Worm (Caenorhabditis elegans) whole organism, late embryonic: ENCODE data around the gene flp-18.

Experiments used
- C08G9.2 ChIP-seq: sonication (generic microtip); optimal IDR thresholded peaks from 2 replicates; lab custom pipeline; 2016; ENCODE audit warnings: mild to moderate bottlenecking, missing genetic modification characterization, moderate library complexity, missing compliant biosample characterization
- C38D4.7 ChIP-seq: fragments of 200-800 bp; sonication (Bioruptor generic); optimal IDR thresholded peaks from 2 replicates; lab custom pipeline; 2018; ENCODE audit warnings: mild to moderate bottlenecking, missing genetic modification characterization, moderate library complexity, missing compliant biosample characterization
- F13H6.1 ChIP-seq: sonication (generic microtip); optimal IDR thresholded peaks from 2 replicates; lab custom pipeline; 2016; ENCODE audit warnings: missing genetic modification characterization, missing compliant biosample characterization
- K02D7.2 ChIP-seq: sonication (generic microtip); optimal IDR thresholded peaks from 2 replicates; lab custom pipeline; 2017; ENCODE audit warnings: mild to moderate bottlenecking, missing genetic modification characterization, missing compliant biosample characterization
- K09A11.1 ChIP-seq: sonication (generic microtip); optimal IDR thresholded peaks from 2 replicates; lab custom pipeline; 2017; ENCODE audit warnings: antibody characterized with exemption, mild to moderate bottlenecking, missing genetic modification characterization, missing compliant biosample characterization; ENCODE audit not compliant: insufficient read depth
- Y22D7AL.16 ChIP-seq: sonication (generic microtip); optimal IDR thresholded peaks from 2 replicates; lab custom pipeline; 2016; ENCODE audit warnings: missing genetic modification characterization, missing compliant biosample characterization
- ceh-18 ChIP-seq: sonication (generic microtip); optimal IDR thresholded peaks from 2 replicates; lab custom pipeline; 2016; ENCODE audit warnings: missing genetic modification characterization, missing compliant biosample characterization
- ceh-2 ChIP-seq: sonication (generic microtip); optimal IDR thresholded peaks from 2 replicates; lab custom pipeline; 2016; ENCODE audit warnings: missing genotype, missing genetic modification characterization, missing compliant biosample characterization
- ceh-24 ChIP-seq: sonication (generic microtip); optimal IDR thresholded peaks from 2 replicates; lab custom pipeline; 2016; ENCODE audit warnings: mild to moderate bottlenecking, missing genetic modification characterization, missing compliant biosample characterization
- ceh-30 ChIP-seq: fragments of 150-350 bp; optimal IDR thresholded peaks from 2 replicates; lab custom pipeline; 2014; ENCODE audit warnings: missing biosample characterization, missing genetic modification characterization
- ceh-45 ChIP-seq: fragments of 200-800 bp; sonication (Bioruptor generic); IDR thresholded peaks from 2 replicates; pipeline ENCODE4 v1.3.6; 2022; ENCODE audit warnings: missing genetic modification reagents, missing genetic modification characterization, missing compliant biosample characterization
- ceh-48 ChIP-seq: sonication (generic microtip); optimal IDR thresholded peaks from 2 replicates; lab custom pipeline; 2016; ENCODE audit warnings: missing genetic modification characterization, inconsistent platforms, missing compliant biosample characterization
- ceh-9 ChIP-seq: sonication (generic microtip); optimal IDR thresholded peaks from 2 replicates; lab custom pipeline; 2016; ENCODE audit warnings: mild to moderate bottlenecking, missing genetic modification characterization, inconsistent platforms, missing compliant biosample characterization
- elt-2 ChIP-seq: sonication (generic microtip); optimal IDR thresholded peaks from 2 replicates; lab custom pipeline; 2016; ENCODE audit warnings: missing genetic modification reagents, missing genetic modification characterization, missing compliant biosample characterization
- fkh-10 ChIP-seq: fragments of 150-350 bp; optimal IDR thresholded peaks from 2 replicates; lab custom pipeline; 2014; ENCODE audit warnings: missing biosample characterization, missing genetic modification reagents, missing genetic modification characterization
- fkh-6 ChIP-seq: sonication (generic microtip); optimal IDR thresholded peaks from 2 replicates; lab custom pipeline; 2016; ENCODE audit warnings: missing genetic modification characterization, missing compliant biosample characterization
- hlh-6 ChIP-seq: sonication (generic microtip); optimal IDR thresholded peaks from 2 replicates; lab custom pipeline; 2016; ENCODE audit warnings: missing genotype, missing genetic modification characterization, missing compliant biosample characterization
- lin-11 ChIP-seq: fragments of 200-800 bp; sonication (Bioruptor generic); optimal IDR thresholded peaks from 2 replicates; lab custom pipeline; 2018; ENCODE audit warnings: mild to moderate bottlenecking, missing genetic modification characterization, missing compliant biosample characterization
- nhr-11 ChIP-seq: fragments of 150-350 bp; optimal IDR thresholded peaks from 2 replicates; lab custom pipeline; 2014; ENCODE audit warnings: missing biosample characterization, missing genetic modification characterization
- npax-4 ChIP-seq: sonication (generic microtip); optimal IDR thresholded peaks from 2 replicates; lab custom pipeline; 2016; ENCODE audit warnings: missing genetic modification characterization, missing compliant biosample characterization
- odd-2 ChIP-seq: sonication (generic microtip); optimal IDR thresholded peaks from 2 replicates; lab custom pipeline; 2017; ENCODE audit warnings: antibody characterized with exemption, mild to moderate bottlenecking, missing genetic modification characterization, missing compliant biosample characterization
- pat-9 ChIP-seq: fragments of 200-800 bp; sonication (Bioruptor generic); optimal IDR thresholded peaks from 2 replicates; lab custom pipeline; 2018; ENCODE audit warnings: mild to moderate bottlenecking, missing genetic modification characterization, moderate library complexity, missing compliant biosample characterization
- pax-1 ChIP-seq: fragments of 150-350 bp; optimal IDR thresholded peaks from 2 replicates; lab custom pipeline; 2014; ENCODE audit warnings: missing biosample characterization, missing genetic modification characterization
- pqm-1 ChIP-seq: sonication (generic microtip); optimal IDR thresholded peaks from 2 replicates; lab custom pipeline; 2016; ENCODE audit warnings: missing genetic modification characterization, missing compliant biosample characterization
- ref-2 ChIP-seq: sonication (generic microtip); optimal IDR thresholded peaks from 2 replicates; lab custom pipeline; 2016; ENCODE audit warnings: missing genetic modification characterization, missing compliant biosample characterization
- unc-86 ChIP-seq: sonication (generic microtip); optimal IDR thresholded peaks from 2 replicates; lab custom pipeline; 2016; ENCODE audit warnings: missing genetic modification characterization, missing compliant biosample characterization
- zip-5 ChIP-seq: sonication (generic microtip); optimal IDR thresholded peaks from 2 replicates; lab custom pipeline; 2016; ENCODE audit warnings: missing genetic modification characterization, missing compliant biosample characterization

flp-18 gene

ce11 chrX:2970804-2971395, 47.5 kb downstream of the flp-18 start:
- no peak for TF ChIP-seq ceh-45 (GFP tag; lab: Robert Waterston, UW)

DNA sequence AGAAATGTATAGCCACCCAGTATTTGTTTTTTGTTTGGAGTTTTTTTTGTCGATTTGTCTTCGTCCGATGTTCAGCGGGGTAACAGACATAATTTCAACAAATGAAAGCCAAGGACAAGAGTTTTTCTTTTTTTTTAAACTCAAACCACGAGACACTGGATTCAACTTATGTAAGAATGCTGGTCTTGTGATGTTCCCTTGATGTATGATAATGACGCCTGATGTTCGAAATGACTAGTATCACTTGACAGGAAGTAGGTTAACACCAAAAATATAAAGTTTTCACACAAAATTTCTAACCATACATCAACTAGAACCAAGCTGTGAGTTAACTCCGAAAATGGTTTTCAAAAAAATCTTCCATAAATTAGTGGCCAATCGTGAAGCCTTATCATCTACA, 48.1 kb downstream of the flp-18 start:
- TF ChIP-seq zip-5 (tag; lab: Kevin White, UChicago) (no peak), elt-2 (tag; lab: Kevin White, UChicago) (no peak), nhr-11 (tag; lab: Kevin White, UChicago) (no peak), ceh-2 (tag; lab: Kevin White, UChicago) (no peak), lin-11 (tag; lab: Kevin White, UChicago) (no peak), ceh-48 (tag; lab: Kevin White, UChicago) (no peak), pat-9 (tag; lab: Kevin White, UChicago) (no peak), fkh-6 (tag; lab: Kevin White, UChicago) (no peak), ceh-45 (GFP tag; lab: Robert Waterston, UW) (no peak), ceh-24 (tag; lab: Kevin White, UChicago) (no peak)

ce11 chrX:2969447-2969989, 48.8 kb downstream of the flp-18 start:
- TF ChIP-seq ceh-30 (tag; lab: Kevin White, UChicago) (no peak), fkh-6 (tag; lab: Kevin White, UChicago) (no peak), Y22D7AL.16 (no peak), ceh-18 (no peak), F13H6.1 (tag; lab: Kevin White, UChicago) (no peak), K09A11.1 (tag; lab: Kevin White, UChicago) (no peak), ceh-9 (tag; lab: Kevin White, UChicago) (no peak), fkh-10 (GFP tag; lab: Kevin White, UChicago) (no peak), ref-2 (tag; lab: Kevin White, UChicago) (no peak), unc-86 (tag; lab: Kevin White, UChicago) (no peak), nhr-11 (tag; lab: Kevin White, UChicago) (no peak), hlh-6 (tag; lab: Kevin White, UChicago) (no peak), npax-4 (no peak), pax-1 (tag; lab: Kevin White, UChicago) (no peak), odd-2 (tag; lab: Kevin White, UChicago) (no peak), C38D4.7 (GFP tag; lab: Kevin White, UChicago) (no peak), pat-9 (tag; lab: Kevin White, UChicago) (no peak), pqm-1 (tag; lab: Kevin White, UChicago) (no peak), ceh-45 (GFP tag; lab: Robert Waterston, UW) (no peak), C08G9.2 (tag; lab: Kevin White, UChicago) (no peak)

ce11 chrX:2966252-2966651, 52.1 kb downstream of the flp-18 start:
- TF ChIP-seq K02D7.2, result no peak
- TF ChIP-seq elt-2 (tag; lab: Kevin White, UChicago), result peak; percentile 11
- TF ChIP-seq, all 69 proteins: peak for 1
